Fruit fly (Drosophila melanogaster): ENCODE measurements around the gene RpS8.

DNA sequence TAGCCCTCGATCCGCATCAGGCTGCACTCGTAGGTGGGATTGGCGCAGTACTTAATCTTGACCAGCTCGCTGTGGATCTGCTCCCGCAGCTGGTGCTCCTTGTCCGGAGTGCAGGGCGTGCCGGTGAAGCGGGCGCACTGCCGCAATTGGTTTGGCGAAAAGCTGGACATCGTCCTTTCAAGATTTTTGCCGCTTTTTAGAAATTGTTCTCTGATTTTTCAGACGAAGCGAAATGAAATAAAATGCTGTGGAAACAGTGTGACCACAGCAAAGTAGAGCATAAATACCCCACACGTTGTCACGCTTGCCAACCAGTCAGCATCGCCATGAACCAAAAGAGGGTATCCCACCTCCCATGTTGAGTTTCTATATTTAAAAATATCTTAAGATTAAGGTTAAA, 4.2 kb upstream of the RpS8 start, which contains the start of gene dgt1:
- TF ChIP-seq Dll (optimal IDR thresholded peaks at IDR 0.05): no peak
- TF ChIP-seq pan (optimal IDR thresholded peaks at IDR 0.05): no peak
- no peak for TF ChIP-seq psq (optimal IDR thresholded peaks at IDR 0.05)
- no peak for TF ChIP-seq EcR (GFP tag; optimal IDR thresholded peaks at IDR 0.05)

All from whole organism.